Fruit fly (Drosophila melanogaster) whole organism, embryonic: ENCODE measurements around the gene Cpr62Bc.
A peak's percentile ranks its signal among the peaks of the same experiment; 100 is the strongest.

Source experiments
- Asciz ChIP-seq: fragments of 200-800 bp; sonication (Bioruptor generic); optimal IDR thresholded peaks from 2 replicates; lab custom pipeline; 2017; ENCODE audit warnings: missing biosample characterization, mild to moderate bottlenecking, missing genetic modification characterization, missing genetic modification reagents
- Atf3 ChIP-seq: fragments of 200-800 bp; sonication (Bioruptor generic); optimal IDR thresholded peaks from 3 replicates; lab custom pipeline; 2016; ENCODE audit warnings: missing biosample characterization, missing genetic modification characterization
- CG12236 ChIP-seq: fragments of 200-800 bp; sonication (Bioruptor generic); optimal IDR thresholded peaks from 2 replicates; lab custom pipeline; 2016; ENCODE audit warnings: missing biosample characterization, missing genetic modification characterization
- CG13287 ChIP-seq: fragments of 200-800 bp; sonication (Bioruptor generic); IDR thresholded peaks from 2 replicates; pipeline ENCODE4 v1.3.6; 2022; ENCODE audit warnings: missing biosample characterization, missing genetic modification characterization; ENCODE audit not compliant: partially characterized antibody
- CG1647 ChIP-seq: fragments of 200-800 bp; sonication (Bioruptor generic); optimal IDR thresholded peaks from 3 replicates; lab custom pipeline; 2016; ENCODE audit warnings: missing biosample characterization, missing genetic modification characterization
- CG16813 ChIP-seq: fragments of 200-800 bp; sonication (Bioruptor generic); IDR thresholded peaks from 3 replicates; pipeline ENCODE4 v1.3.6; 2022; ENCODE audit warnings: missing biosample characterization, missing genetic modification characterization; ENCODE audit not compliant: partially characterized antibody
- CG17385 ChIP-seq: fragments of 200-800 bp; sonication (Bioruptor generic); optimal IDR thresholded peaks from 3 replicates; lab custom pipeline; 2018; ENCODE audit warnings: missing biosample characterization, mild to moderate bottlenecking, missing genetic modification characterization
- CG17568 ChIP-seq: fragments of 200-800 bp; sonication (Bioruptor generic); optimal IDR thresholded peaks from 2 replicates; lab custom pipeline; 2018; ENCODE audit warnings: missing biosample characterization, mild to moderate bottlenecking, missing genetic modification characterization, moderate library complexity
- CG17829 ChIP-seq: fragments of 200-800 bp; optimal IDR thresholded peaks from 2 replicates; lab custom pipeline; 2019; ENCODE audit warnings: missing biosample characterization, mild to moderate bottlenecking, missing genetic modification characterization, moderate library complexity
- CG3065 ChIP-seq: fragments of 200-800 bp; sonication (Bioruptor generic); optimal IDR thresholded peaks from 2 replicates; lab custom pipeline; 2016; ENCODE audit warnings: missing biosample characterization, missing genetic modification characterization
- CG31365 ChIP-seq: fragments of 200-800 bp; sonication (Bioruptor generic); optimal IDR thresholded peaks from 2 replicates; lab custom pipeline; 2018; ENCODE audit warnings: missing biosample characterization, mild to moderate bottlenecking, missing genetic modification characterization
- CG3163 ChIP-seq: fragments of 200-800 bp; sonication (Bioruptor generic); optimal IDR thresholded peaks from 3 replicates; lab custom pipeline; 2016; ENCODE audit warnings: missing biosample characterization, missing genetic modification characterization
- CG34224 ChIP-seq: fragments of 200-800 bp; sonication (Bioruptor generic); IDR thresholded peaks from 3 replicates; pipeline ENCODE4 v1.3.6; 2022; ENCODE audit warnings: missing biosample characterization, missing genetic modification characterization; ENCODE audit not compliant: partially characterized antibody
- CG4617 ChIP-seq: fragments of 200-800 bp; sonication (Bioruptor generic); optimal IDR thresholded peaks from 3 replicates; lab custom pipeline; 2016; ENCODE audit warnings: missing biosample characterization, missing genetic modification characterization, borderline replicate concordance
- CG4730 ChIP-seq: fragments of 200-800 bp; sonication (Bioruptor generic); IDR thresholded peaks from 2 replicates; pipeline ENCODE4 v1.3.6; 2022; ENCODE audit warnings: missing biosample characterization, missing genetic modification characterization
- CG6272 ChIP-seq: fragments of 200-800 bp; sonication (Bioruptor generic); IDR thresholded peaks from 2 replicates; pipeline ENCODE4 v1.3.6; 2022; ENCODE audit warnings: missing biosample characterization, missing genetic modification characterization
- CG6654 ChIP-seq: fragments of 200-800 bp; sonication (Bioruptor generic); optimal IDR thresholded peaks from 2 replicates; lab custom pipeline; 2017; ENCODE audit warnings: missing biosample characterization, mild to moderate bottlenecking, missing genetic modification characterization
- CG6689 ChIP-seq: fragments of 200-800 bp; sonication (Bioruptor generic); IDR thresholded peaks from 2 replicates; pipeline ENCODE4 v1.3.6; 2022; ENCODE audit warnings: missing biosample characterization, missing genetic modification characterization
- CG6854 ChIP-seq: fragments of 200-800 bp; sonication (Bioruptor generic); optimal IDR thresholded peaks from 3 replicates; lab custom pipeline; 2017; ENCODE audit warnings: missing biosample characterization, mild to moderate bottlenecking, missing genetic modification characterization
- CG7271 ChIP-seq: fragments of 200-800 bp; sonication (Bioruptor generic); optimal IDR thresholded peaks from 2 replicates; lab custom pipeline; 2018; ENCODE audit warnings: missing biosample characterization, mild to moderate bottlenecking, missing genetic modification characterization, moderate library complexity
- CG8290 ChIP-seq, 3 experiments: fragments of 200-800 bp; sonication (Bioruptor generic); optimal IDR thresholded peaks; 2 replicates each; lab custom pipeline; 2016 to 2019; ENCODE audit warnings: missing biosample characterization in 3 of 3, missing genetic modification characterization in 3 of 3, mild to moderate bottlenecking in 2 of 3, moderate library complexity in 1 of 3
- CG9797 ChIP-seq: fragments of 200-800 bp; sonication (Bioruptor generic); optimal IDR thresholded peaks from 3 replicates; lab custom pipeline; 2018; ENCODE audit warnings: missing biosample characterization, mild to moderate bottlenecking, missing genetic modification characterization
- Eip74EF ChIP-seq, 2 experiments: fragments of 200-800 bp in 1 of 2; fragments of >200 bp in 1 of 2; sonication (Bioruptor generic) in 1 of 2; optimal IDR thresholded peaks; 2 replicates each; lab custom pipeline; 2017 to 2019; ENCODE audit warnings: missing biosample characterization in 2 of 2, missing genetic modification characterization in 2 of 2, mild to moderate bottlenecking in 1 of 2, moderate library complexity in 1 of 2
- Ets97D ChIP-seq: fragments of 200-800 bp; sonication (Bioruptor generic); optimal IDR thresholded peaks from 3 replicates; lab custom pipeline; 2016; ENCODE audit warnings: missing biosample characterization, missing genetic modification characterization
- HLH54F ChIP-seq: fragments of 200-800 bp; sonication (Bioruptor generic); optimal IDR thresholded peaks from 3 replicates; lab custom pipeline; 2016; ENCODE audit warnings: missing biosample characterization, missing genetic modification characterization
- Hr3 ChIP-seq: fragments of 200-800 bp; sonication (Bioruptor generic); optimal IDR thresholded peaks from 3 replicates; lab custom pipeline; 2016; ENCODE audit warnings: missing biosample characterization, missing genetic modification characterization
- Kr ChIP-seq: fragments of 200-800 bp; sonication (Bioruptor generic); optimal IDR thresholded peaks from 2 replicates; lab custom pipeline; 2017; ENCODE audit warnings: missing biosample characterization, mild to moderate bottlenecking, missing genetic modification characterization
- NfI ChIP-seq: fragments of 200-800 bp; sonication (Bioruptor generic); optimal IDR thresholded peaks from 3 replicates; lab custom pipeline; 2018; ENCODE audit warnings: missing biosample characterization, mild to moderate bottlenecking, missing genetic modification characterization, moderate library complexity
- Optix ChIP-seq: fragments of 200-800 bp; sonication (Bioruptor generic); IDR thresholded peaks from 3 replicates; pipeline ENCODE4 v1.3.6; 2022; ENCODE audit warnings: missing biosample characterization, missing genetic modification characterization
- Spps ChIP-seq: fragments of 200-800 bp; sonication (Bioruptor generic); optimal IDR thresholded peaks from 2 replicates; lab custom pipeline; 2018; ENCODE audit warnings: missing biosample characterization, mild to moderate bottlenecking, missing genetic modification characterization
- Taf1 ChIP-seq: fragments of 200-800 bp; sonication (Bioruptor generic); IDR thresholded peaks from 2 replicates; pipeline ENCODE4 v1.3.6; 2022; ENCODE audit warnings: missing biosample characterization, missing genetic modification characterization
- Usf ChIP-seq: fragments of 200-800 bp; sonication (Bioruptor generic); optimal IDR thresholded peaks from 2 replicates; lab custom pipeline; 2017; ENCODE audit warnings: missing genotype, missing biosample characterization, missing genetic modification characterization
- Vsx1 ChIP-seq: fragments of 200-800 bp; sonication (Bioruptor generic); optimal IDR thresholded peaks from 2 replicates; lab custom pipeline; 2017; ENCODE audit warnings: missing biosample characterization, mild to moderate bottlenecking, missing genetic modification characterization, missing genetic modification reagents
- Xbp1 ChIP-seq: fragments of 200-800 bp; sonication (Bioruptor generic); optimal IDR thresholded peaks from 3 replicates; lab custom pipeline; 2016; ENCODE audit warnings: missing biosample characterization, mild to moderate bottlenecking, missing genetic modification characterization
- bsh ChIP-seq, 2 experiments: fragments of 200-800 bp; sonication (Bioruptor generic); optimal IDR thresholded peaks; 2 replicates each; lab custom pipeline; 2017 to 2018; ENCODE audit warnings: mild to moderate bottlenecking in 2 of 2, missing biosample characterization in 2 of 2, missing genetic modification characterization in 2 of 2, moderate library complexity in 1 of 2
- danr ChIP-seq: fragments of 200-800 bp; sonication (Bioruptor generic); IDR thresholded peaks from 2 replicates; pipeline ENCODE4 v1.3.6; 2022; ENCODE audit warnings: missing biosample characterization, missing genetic modification characterization
- dysf ChIP-seq: fragments of 200-800 bp; sonication (Bioruptor generic); IDR thresholded peaks from 3 replicates; pipeline ENCODE4 v1.3.6; 2022; ENCODE audit warnings: missing biosample characterization, missing genetic modification characterization
- hkb ChIP-seq, 2 experiments: fragments of 200-800 bp in 1 of 2; fragments of >200 bp in 1 of 2; sonication (Bioruptor generic) in 1 of 2; IDR thresholded peaks in 1 of 2; optimal IDR thresholded peaks in 1 of 2; 2 replicates each; pipeline versions ENCODE4 v1.3.6 to Lab custom; 2017 to 2022; ENCODE audit warnings: missing biosample characterization in 1 of 2, missing genetic modification characterization in 1 of 2
- ind ChIP-seq: fragments of 200-800 bp; sonication (Bioruptor generic); optimal IDR thresholded peaks from 3 replicates; lab custom pipeline; 2016; ENCODE audit warnings: missing biosample characterization, missing genetic modification characterization
- lola ChIP-seq, 3 experiments: fragments of >200 bp in 2 of 3; fragments of 200-800 bp in 1 of 3; sonication (Bioruptor generic) in 1 of 3; optimal IDR thresholded peaks; 2 replicates each; lab custom pipeline; 2017 to 2019; ENCODE audit warnings: missing biosample characterization in 3 of 3, missing genetic modification characterization in 3 of 3, mild to moderate bottlenecking in 1 of 3, moderate library complexity in 1 of 3
- mam ChIP-seq: fragments of 200-800 bp; sonication (Bioruptor generic); optimal IDR thresholded peaks from 3 replicates; lab custom pipeline; 2016; ENCODE audit warnings: missing biosample characterization, missing genetic modification characterization
- pho ChIP-seq: fragments of 200-800 bp; sonication (Bioruptor generic); optimal IDR thresholded peaks from 2 replicates; lab custom pipeline; 2016; ENCODE audit warnings: missing biosample characterization, missing genetic modification characterization
- phol ChIP-seq: fragments of 200-800 bp; sonication (Bioruptor generic); optimal IDR thresholded peaks from 3 replicates; lab custom pipeline; 2018; ENCODE audit warnings: missing biosample characterization, mild to moderate bottlenecking, missing genetic modification characterization, moderate library complexity
- sima ChIP-seq: fragments of 200-800 bp; sonication (Bioruptor generic); optimal IDR thresholded peaks from 2 replicates; lab custom pipeline; 2016; ENCODE audit warnings: missing biosample characterization, missing genetic modification characterization
- tgo ChIP-seq: fragments of 200-800 bp; sonication (Bioruptor generic); IDR thresholded peaks from 3 replicates; pipeline ENCODE4 v1.3.6; 2022; ENCODE audit warnings: missing biosample characterization, missing genetic modification characterization
- tin ChIP-seq: fragments of 200-800 bp; sonication (Bioruptor generic); optimal IDR thresholded peaks from 3 replicates; lab custom pipeline; 2016; ENCODE audit warnings: missing biosample characterization, missing genetic modification characterization
- trem ChIP-seq: fragments of 200-800 bp; optimal IDR thresholded peaks from 3 replicates; lab custom pipeline; 2019; ENCODE audit warnings: missing biosample characterization, mild to moderate bottlenecking, missing genetic modification characterization, moderate library complexity
- vvl ChIP-seq: fragments of 200-800 bp; sonication (Bioruptor generic); IDR thresholded peaks from 2 replicates; pipeline ENCODE4 v1.3.6; 2022; ENCODE audit warnings: missing biosample characterization, missing genetic modification characterization
- yki ChIP-seq: fragments of >200 bp; optimal IDR thresholded peaks from 3 replicates; lab custom pipeline; 2018

The Cpr62Bc gene

DNA sequence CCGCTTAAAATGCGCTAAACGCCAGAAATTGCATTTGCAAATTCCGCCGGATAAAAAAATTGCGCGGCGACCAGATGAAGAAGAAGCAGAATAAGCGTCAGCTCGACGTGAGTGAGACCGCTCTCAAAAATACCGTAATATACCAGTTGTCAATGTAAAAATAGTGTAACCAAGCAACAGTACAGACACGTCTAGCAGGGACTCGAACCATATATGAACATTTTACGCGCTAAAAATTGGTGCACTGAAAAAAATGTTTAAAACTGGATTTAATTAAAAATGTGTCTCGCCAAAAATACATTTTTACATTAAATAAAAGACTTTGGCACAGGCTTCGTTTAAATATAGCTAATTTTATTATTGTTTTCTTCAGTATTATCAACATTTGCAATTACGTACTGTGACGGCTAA, 34.3 kb upstream of the Cpr62Bc start, which contains the start of gene dre4 (continued):
- TF ChIP-seq trem (tag; lab: Kevin White, UChicago) (peak; percentile 79), sima (GFP tag; lab: Kevin White, UChicago) (peak; percentile 27), Asciz (peak; percentile 62), CG6654 (GFP tag; lab: Kevin White, UChicago) (peak; percentile 38), CG4617 (GFP tag; lab: Kevin White, UChicago) (peak; percentile 64), CG4730 (GFP tag; lab: Robert Waterston, UW) (peak; percentile 49), Xbp1 (GFP tag; lab: Kevin White, UChicago) (peak; percentile 81), Optix (GFP tag; lab: Robert Waterston, UW) (no peak), CG7271 (tag; lab: Kevin White, UChicago) (no peak), Taf1 (GFP tag; lab: Robert Waterston, UW) (peak; percentile 57), tin (GFP tag; lab: Kevin White, UChicago) (peak; percentile 73), Vsx1 (GFP tag; lab: Kevin White, UChicago) (no peak), vvl (peak; percentile 86), ind (GFP tag; lab: Kevin White, UChicago) (peak; percentile 69), CG6689 (GFP tag; lab: Robert Waterston, UW) (0 out of 2 replicates have a peak, but pooled peaks have one; percentile 40), NfI (GFP tag; lab: Kevin White, UChicago) (peak; percentile 42), CG34224 (no peak), CG16813 (GFP tag; lab: Robert Waterston, UW) (0 out of 3 replicates have a peak, but pooled peaks have one; percentile 39), CG8290 (GFP tag; optimal IDR thresholded peaks at IDR 0.05; lab: Kevin White, UChicago) (peak; percentile 64), CG8290 (tag; optimal IDR thresholded peaks at IDR 0.05; lab: Kevin White, UChicago) (peak in 1 of 2 experiments; percentile 81), CG6854 (no peak), CG31365 (tag; lab: Kevin White, UChicago) (peak; percentile 40), phol (tag; lab: Kevin White, UChicago) (peak; percentile 77), bsh (GFP tag; optimal IDR thresholded peaks at IDR 0.05; lab: Kevin White, UChicago) (peak; percentile 19 to 76), Usf (GFP tag; lab: Kevin White, UChicago) (peak; percentile 12), Kr (GFP tag; lab: Kevin White, UChicago) (no peak), pho (GFP tag; lab: Kevin White, UChicago) (peak; percentile 84), CG3163 (peak; percentile 30), Atf3 (GFP tag; lab: Kevin White, UChicago) (peak; percentile 43), CG1647 (peak; percentile 55), Hr3 (peak; percentile 63), CG9797 (GFP tag; lab: Kevin White, UChicago) (peak; percentile 94), CG12236 (GFP tag; lab: Kevin White, UChicago) (peak; percentile 27), dysf (GFP tag; lab: Robert Waterston, UW) (peak; percentile 64), Eip74EF (GFP tag; optimal IDR thresholded peaks at IDR 0.05; lab: Kevin White, UChicago) (no peak), CG13287 (peak; percentile 66), HLH54F (peak; percentile 74), CG3065 (GFP tag; lab: Kevin White, UChicago) (peak; percentile 42), tgo (GFP tag; lab: Robert Waterston, UW) (peak; percentile 58; the same call in 2 of the 3 replicates), CG17829 (tag; lab: Kevin White, UChicago) (peak; percentile 76), CG17385 (GFP tag; lab: Kevin White, UChicago) (peak; percentile 98), yki (lab: Kevin White, UChicago) (no peak), danr (GFP tag; lab: Robert Waterston, UW) (0 out of 2 replicates have a peak, but pooled peaks have one; percentile 14), CG17568 (GFP tag; lab: Kevin White, UChicago) (no peak), Ets97D (peak; percentile 89), mam (GFP tag; lab: Kevin White, UChicago) (peak; percentile 80), Spps (tag; lab: Kevin White, UChicago) (peak; percentile 67), CG6272 (GFP tag; lab: Robert Waterston, UW) (peak; percentile 47; the same call in 1 of the 2 replicates), lola (GFP tag; optimal IDR thresholded peaks at IDR 0.05; lab: Kevin White, UChicago) (peak in 1 of 3 experiments; percentile 49), hkb (optimal IDR thresholded peaks at IDR 0.05; lab: Kevin White, UChicago) (no peak), hkb (GFP tag; IDR thresholded peaks at IDR 0.05; lab: Robert Waterston, UW) (peak; percentile 84)
